Fruit fly (Drosophila melanogaster) whole organism, embryonic: ENCODE measurements around the gene prt.

Experiments
- Awh ChIP-seq: fragments of 200-800 bp; sonication (Bioruptor generic); IDR thresholded peaks from 2 replicates; pipeline ENCODE4, ENCODE4 v1.3.6; 2022; ENCODE audit warnings: missing biosample characterization, missing genetic modification characterization
- Bgb ChIP-seq: fragments of 200-800 bp; sonication (Bioruptor generic); IDR thresholded peaks from 2 replicates; pipeline ENCODE4 v1.3.6; 2022; ENCODE audit warnings: missing biosample characterization, missing genetic modification characterization; ENCODE audit not compliant: partially characterized antibody
- CG10565 ChIP-seq: fragments of 200-800 bp; sonication (Bioruptor generic); optimal IDR thresholded peaks from 3 replicates; lab custom pipeline; 2016; ENCODE audit warnings: missing biosample characterization, mild to moderate bottlenecking, missing genetic modification characterization
- CG10979 ChIP-seq: fragments of 200-800 bp; sonication (Bioruptor generic); optimal IDR thresholded peaks from 2 replicates; lab custom pipeline; 2018; ENCODE audit warnings: missing biosample characterization, mild to moderate bottlenecking, missing genetic modification characterization, moderate library complexity
- CG11456 ChIP-seq: fragments of 200-800 bp; sonication (Bioruptor generic); IDR thresholded peaks from 3 replicates; pipeline ENCODE4 v1.3.6; 2022; ENCODE audit warnings: missing biosample characterization, missing genetic modification characterization
- CG12236 ChIP-seq: fragments of 200-800 bp; sonication (Bioruptor generic); optimal IDR thresholded peaks from 2 replicates; lab custom pipeline; 2016; ENCODE audit warnings: missing biosample characterization, missing genetic modification characterization
- CG12299 ChIP-seq: fragments of 200-800 bp; sonication (Bioruptor generic); optimal IDR thresholded peaks from 2 replicates; lab custom pipeline; 2018; ENCODE audit warnings: missing biosample characterization, mild to moderate bottlenecking, missing genetic modification characterization
- CG13775 ChIP-seq: fragments of 200-800 bp; sonication (Bioruptor generic); optimal IDR thresholded peaks from 3 replicates; lab custom pipeline; 2017; ENCODE audit warnings: missing biosample characterization, mild to moderate bottlenecking, missing genetic modification characterization
- CG14860 ChIP-seq: fragments of 200-800 bp; sonication (Bioruptor generic); IDR thresholded peaks from 3 replicates; pipeline ENCODE4 v1.3.6; 2022; ENCODE audit warnings: missing biosample characterization, missing genetic modification characterization; ENCODE audit not compliant: partially characterized antibody
- CG17612 ChIP-seq: fragments of 200-800 bp; sonication (Bioruptor generic); IDR thresholded peaks from 2 replicates; pipeline ENCODE4 v1.3.6; 2022; ENCODE audit warnings: missing biosample characterization, missing genetic modification characterization
- CG17802 ChIP-seq: fragments of 200-800 bp; sonication (Bioruptor generic); optimal IDR thresholded peaks from 2 replicates; lab custom pipeline; 2018; ENCODE audit warnings: missing biosample characterization, mild to moderate bottlenecking, missing genetic modification characterization, moderate library complexity
- CG17912 ChIP-seq: fragments of 200-800 bp; sonication (Bioruptor generic); optimal IDR thresholded peaks from 2 replicates; lab custom pipeline; 2018; ENCODE audit warnings: missing biosample characterization, mild to moderate bottlenecking, missing genetic modification characterization
- CG18262 ChIP-seq: fragments of 200-800 bp; optimal IDR thresholded peaks from 3 replicates; lab custom pipeline; 2019; ENCODE audit warnings: missing biosample characterization, mild to moderate bottlenecking, missing genetic modification characterization, moderate library complexity
- CG18619 ChIP-seq: fragments of 200-800 bp; sonication (Bioruptor generic); optimal IDR thresholded peaks from 3 replicates; lab custom pipeline; 2017; ENCODE audit warnings: missing biosample characterization, mild to moderate bottlenecking, missing genetic modification characterization
- CG2120 ChIP-seq: fragments of 200-800 bp; sonication (Bioruptor generic); optimal IDR thresholded peaks from 3 replicates; lab custom pipeline; 2016; ENCODE audit warnings: missing biosample characterization, missing genetic modification characterization
- CG2202 ChIP-seq: fragments of 200-800 bp; sonication (Bioruptor generic); optimal IDR thresholded peaks from 2 replicates; lab custom pipeline; 2018; ENCODE audit warnings: missing biosample characterization, mild to moderate bottlenecking, missing genetic modification characterization
- CG2678 ChIP-seq: fragments of 200-800 bp; sonication (Bioruptor generic); optimal IDR thresholded peaks from 3 replicates; lab custom pipeline; 2019; ENCODE audit warnings: missing biosample characterization, mild to moderate bottlenecking, missing genetic modification characterization, moderate library complexity
- CG30020 ChIP-seq: fragments of 200-800 bp; optimal IDR thresholded peaks from 2 replicates; lab custom pipeline; 2019; ENCODE audit warnings: missing biosample characterization, mild to moderate bottlenecking, missing genetic modification characterization, moderate library complexity
- CG6689 ChIP-seq: fragments of 200-800 bp; sonication (Bioruptor generic); IDR thresholded peaks from 2 replicates; pipeline ENCODE4 v1.3.6; 2022; ENCODE audit warnings: missing biosample characterization, missing genetic modification characterization
- CG7745 ChIP-seq: fragments of 200-800 bp; sonication (Bioruptor generic); optimal IDR thresholded peaks from 2 replicates; lab custom pipeline; 2018; ENCODE audit warnings: missing biosample characterization, mild to moderate bottlenecking, missing genetic modification characterization, moderate library complexity
- CG8281 ChIP-seq: fragments of 200-800 bp; sonication (Bioruptor generic); optimal IDR thresholded peaks from 2 replicates; lab custom pipeline; 2018; ENCODE audit warnings: missing biosample characterization, mild to moderate bottlenecking, missing genetic modification characterization, moderate library complexity
- CG9797 ChIP-seq: fragments of 200-800 bp; sonication (Bioruptor generic); optimal IDR thresholded peaks from 3 replicates; lab custom pipeline; 2018; ENCODE audit warnings: missing biosample characterization, mild to moderate bottlenecking, missing genetic modification characterization
- CkIIα-i1 ChIP-seq: fragments of 200-800 bp; sonication (Bioruptor generic); IDR thresholded peaks from 2 replicates; pipeline ENCODE4 v1.3.6; 2022; ENCODE audit warnings: missing biosample characterization, missing genetic modification characterization
- Dll ChIP-seq: fragments of 200-800 bp; sonication (Bioruptor generic); IDR thresholded peaks from 4 replicates; pipeline ENCODE4 v1.3.6; 2022; ENCODE audit warnings: missing biosample characterization, missing genetic modification characterization; ENCODE audit not compliant: partially characterized antibody
- Gsc ChIP-seq: fragments of 200-800 bp; sonication (Bioruptor generic); IDR thresholded peaks from 2 replicates; pipeline ENCODE4 v1.3.6; 2022; ENCODE audit warnings: missing biosample characterization, missing genetic modification characterization
- Gug ChIP-seq: fragments of 200-800 bp; sonication (Bioruptor generic); IDR thresholded peaks from 4 replicates; pipeline ENCODE4 v1.3.6; 2022; ENCODE audit warnings: missing biosample characterization, missing genetic modification characterization
- Mad ChIP-seq: fragments of 200-800 bp; sonication (Bioruptor generic); optimal IDR thresholded peaks from 2 replicates; lab custom pipeline; 2016; ENCODE audit warnings: missing biosample characterization, missing genetic modification characterization
- Sry-β ChIP-seq: fragments of 200-800 bp; sonication (Bioruptor generic); optimal IDR thresholded peaks from 2 replicates; lab custom pipeline; 2018; ENCODE audit warnings: missing biosample characterization, mild to moderate bottlenecking, missing genetic modification characterization, moderate library complexity
- cas ChIP-seq: fragments of 200-800 bp; sonication (Bioruptor generic); IDR thresholded peaks from 2 replicates; pipeline ENCODE4 v1.3.6; 2022; ENCODE audit warnings: missing biosample characterization, missing genetic modification characterization
- caup ChIP-seq: fragments of 200-800 bp; sonication (Bioruptor generic); optimal IDR thresholded peaks from 3 replicates; lab custom pipeline; 2017; ENCODE audit warnings: missing biosample characterization, mild to moderate bottlenecking, missing genetic modification characterization, moderate library complexity; ENCODE audit not compliant: severe bottlenecking
- ci ChIP-seq: fragments of 200-800 bp; sonication (Bioruptor generic); IDR thresholded peaks from 3 replicates; pipeline ENCODE4 v1.3.6; 2022; ENCODE audit warnings: missing biosample characterization, missing genetic modification characterization
- disco-r ChIP-seq: fragments of 200-800 bp; sonication (Bioruptor generic); optimal IDR thresholded peaks from 2 replicates; lab custom pipeline; 2016; ENCODE audit warnings: missing biosample characterization, missing genetic modification characterization
- dm ChIP-seq: fragments of 200-800 bp; sonication (Bioruptor generic); optimal IDR thresholded peaks from 3 replicates; lab custom pipeline; 2016; ENCODE audit warnings: missing biosample characterization, missing genetic modification characterization
- eve ChIP-seq, 2 experiments: fragments of >200 bp; optimal IDR thresholded peaks; 2 replicates each; lab custom pipeline; 2017; ENCODE audit warnings: missing biosample characterization in 2 of 2, missing genetic modification characterization in 2 of 2
- hth ChIP-seq: fragments of >200 bp; optimal IDR thresholded peaks from 2 replicates; lab custom pipeline; 2017; ENCODE audit warnings: inconsistent platforms
- maf-S ChIP-seq: fragments of 200-800 bp; sonication (Bioruptor generic); optimal IDR thresholded peaks from 2 replicates; lab custom pipeline; 2016; ENCODE audit warnings: missing biosample characterization, missing genetic modification characterization
- mam ChIP-seq: fragments of 200-800 bp; sonication (Bioruptor generic); optimal IDR thresholded peaks from 3 replicates; lab custom pipeline; 2016; ENCODE audit warnings: missing biosample characterization, missing genetic modification characterization
- nerfin-1 ChIP-seq: fragments of 200-800 bp; sonication (Bioruptor generic); optimal IDR thresholded peaks from 3 replicates; lab custom pipeline; 2019; ENCODE audit warnings: missing biosample characterization, mild to moderate bottlenecking, missing genetic modification characterization, moderate library complexity
- org-1 ChIP-seq: fragments of 200-800 bp; sonication (Bioruptor generic); optimal IDR thresholded peaks from 2 replicates; lab custom pipeline; 2017; ENCODE audit warnings: missing biosample characterization, missing genetic modification characterization
- phol ChIP-seq: fragments of 200-800 bp; sonication (Bioruptor generic); optimal IDR thresholded peaks from 3 replicates; lab custom pipeline; 2018; ENCODE audit warnings: missing biosample characterization, mild to moderate bottlenecking, missing genetic modification characterization, moderate library complexity
- pnt ChIP-seq: fragments of 200-800 bp; sonication (Bioruptor generic); optimal IDR thresholded peaks from 3 replicates; lab custom pipeline; 2016; ENCODE audit warnings: missing biosample characterization, missing genetic modification characterization
- seq ChIP-seq: fragments of 200-800 bp; sonication (Bioruptor generic); IDR thresholded peaks from 2 replicates; pipeline ENCODE4 v1.3.6; 2022; ENCODE audit warnings: missing biosample characterization, missing genetic modification characterization
- sna ChIP-seq: fragments of 200-800 bp; sonication (Bioruptor generic); IDR thresholded peaks from 2 replicates; pipeline ENCODE4 v1.3.6; 2022; ENCODE audit warnings: missing biosample characterization, missing genetic modification characterization; ENCODE audit not compliant: partially characterized antibody
- sob ChIP-seq: fragments of 200-800 bp; sonication (Bioruptor generic); IDR thresholded peaks from 2 replicates; pipeline ENCODE4 v1.3.6; 2022; ENCODE audit warnings: missing biosample characterization, missing genetic modification characterization
- sr ChIP-seq: fragments of 200-800 bp; sonication (Bioruptor generic); IDR thresholded peaks from 3 replicates; pipeline ENCODE4 v1.3.6; 2022; ENCODE audit warnings: missing biosample characterization, missing genetic modification characterization
- stwl ChIP-seq: fragments of 200-800 bp; sonication (Bioruptor generic); optimal IDR thresholded peaks from 3 replicates; lab custom pipeline; 2018; ENCODE audit warnings: missing biosample characterization, mild to moderate bottlenecking, missing genetic modification characterization, moderate library complexity
- wek ChIP-seq: fragments of 200-800 bp; sonication (Bioruptor generic); optimal IDR thresholded peaks from 3 replicates; lab custom pipeline; 2018; ENCODE audit warnings: missing biosample characterization, mild to moderate bottlenecking, missing genetic modification characterization, moderate library complexity
- zen2 ChIP-seq: fragments of 200-800 bp; sonication (Bioruptor generic); IDR thresholded peaks from 3 replicates; pipeline ENCODE4 v1.3.6; 2022; ENCODE audit warnings: missing biosample characterization, missing genetic modification characterization; ENCODE audit not compliant: partially characterized antibody

The prt gene

dm6 chr3R:23657357-23658318 is 41.2 kb downstream of the prt start (continued):
- TF ChIP-seq CG10979 (tag; lab: Kevin White, UChicago) (peak; percentile 92), CG13775 (GFP tag; lab: Kevin White, UChicago) (peak; percentile 21), mam (peak; percentile 17), CG10565 (GFP tag; lab: Kevin White, UChicago) (peak; percentile 3), CG18262 (peak; percentile 53), Gsc (GFP tag; lab: Robert Waterston, UW) (no peak), CG12236 (peak; percentile 80), seq (peak; percentile 37; the same call in 1 of the 2 replicates), zen2 (GFP tag; lab: Robert Waterston, UW) (no peak), sna (no peak), CG17802 (tag; lab: Kevin White, UChicago) (no peak), CG9797 (GFP tag; lab: Kevin White, UChicago) (peak; percentile 25), wek (GFP tag; lab: Kevin White, UChicago) (peak; percentile 64), hth (lab: Kevin White, UChicago) (no peak), CkIIα-i1 (GFP tag; lab: Robert Waterston, UW) (no peak), disco-r (GFP tag; lab: Kevin White, UChicago) (peak; percentile 48), dm (GFP tag; lab: Kevin White, UChicago) (peak; percentile 45), Dll (GFP tag; lab: Robert Waterston, UW) (no peak), sr (GFP tag; lab: Robert Waterston, UW) (no peak; the same call in 2 of the 3 replicates), CG8281 (tag; lab: Kevin White, UChicago) (peak; percentile 41), eve (GFP tag; optimal IDR thresholded peaks at IDR 0.05; lab: Kevin White, UChicago) (no peak), phol (tag; lab: Kevin White, UChicago) (peak; percentile 24), pnt (GFP tag; lab: Kevin White, UChicago) (peak; percentile 37), Awh (GFP tag; lab: Robert Waterston, UW) (peak; percentile 49), Bgb (GFP tag; lab: Robert Waterston, UW) (no peak), maf-S (peak; percentile 55), CG18619 (peak; percentile 79), ci (peak; percentile 83), CG7745 (tag; lab: Kevin White, UChicago) (peak; percentile 88), CG14860 (no peak), CG2120 (GFP tag; lab: Kevin White, UChicago) (no peak), sob (GFP tag; lab: Robert Waterston, UW) (peak; percentile 47; the same call in 1 of the 2 replicates), CG2202 (tag; lab: Kevin White, UChicago) (peak; percentile 90), CG11456 (GFP tag; lab: Robert Waterston, UW) (no peak), CG2678 (tag; lab: Kevin White, UChicago) (peak; percentile 77), Mad (GFP tag; lab: Kevin White, UChicago) (peak; percentile 30), CG12299 (peak; percentile 44), CG17612 (no peak), Gug (GFP tag; lab: Robert Waterston, UW) (no peak), caup (GFP tag; lab: Kevin White, UChicago) (peak; percentile 49), CG17912 (GFP tag; lab: Kevin White, UChicago) (peak; percentile 43), CG6689 (GFP tag; lab: Robert Waterston, UW) (peak; percentile 63), stwl (tag; lab: Kevin White, UChicago) (peak; percentile 37), CG30020 (tag; lab: Kevin White, UChicago) (no peak), cas (GFP tag; lab: Robert Waterston, UW) (no peak), nerfin-1 (peak; percentile 76), Sry-β (GFP tag; lab: Kevin White, UChicago) (peak; percentile 26), org-1 (GFP tag; lab: Kevin White, UChicago) (peak; percentile 86)
